Fruit fly (Drosophila melanogaster) whole organism, wandering third instar larva: ENCODE results near the gene BCAS2.
"Not testable (repeated sequence)": the region's sequence is repeated elsewhere in the genome, so short reads cannot be mapped to it uniquely, and the experiment has no call there.

Source experiments
- Abd-B ChIP-seq: fragments of >200 bp; optimal IDR thresholded peaks from 2 replicates; lab custom pipeline; 2017; ENCODE audit warnings: missing biosample characterization, missing genetic modification characterization
- CG9705 ChIP-seq: fragments of 200-800 bp; sonication (Bioruptor generic); optimal IDR thresholded peaks from 2 replicates; lab custom pipeline; 2018; ENCODE audit warnings: missing biosample characterization, mild to moderate bottlenecking, missing genetic modification characterization
- CrebA ChIP-seq: fragments of 200-800 bp; sonication (Bioruptor generic); optimal IDR thresholded peaks from 2 replicates; lab custom pipeline; 2016; ENCODE audit warnings: missing biosample characterization, mild to moderate bottlenecking, missing genetic modification characterization, borderline replicate concordance
- Dif ChIP-seq: fragments of 200-275, 200-300 bp; sonication (Bioruptor generic); optimal IDR thresholded peaks from 2 replicates; lab custom pipeline; 2018; ENCODE audit warnings: missing biosample characterization, missing genetic modification characterization; ENCODE audit not compliant: partially characterized antibody
- GATAd ChIP-seq: sonication (Bioruptor generic); optimal IDR thresholded peaks from 2 replicates; lab custom pipeline; 2016; ENCODE audit warnings: missing biosample characterization, missing genetic modification characterization
- HLH106 ChIP-seq: fragments of 200-800 bp; optimal IDR thresholded peaks from 3 replicates; lab custom pipeline; 2019; ENCODE audit warnings: missing biosample characterization, mild to moderate bottlenecking, missing genetic modification characterization, moderate library complexity
- Hnf4 ChIP-seq: fragments of 200-800 bp; sonication (Bioruptor generic); optimal IDR thresholded peaks from 2 replicates; lab custom pipeline; 2016; ENCODE audit warnings: missing biosample characterization, mild to moderate bottlenecking, missing genetic modification characterization
- Hr78 ChIP-seq: fragments of >200 bp; optimal IDR thresholded peaks from 2 replicates; lab custom pipeline; 2017; ENCODE audit warnings: missing biosample characterization, missing genetic modification characterization
- Hr83 ChIP-seq: fragments of 200-300 bp; sonication (Bioruptor generic); optimal IDR thresholded peaks from 2 replicates; lab custom pipeline; 2016; ENCODE audit warnings: missing biosample characterization, mild to moderate bottlenecking, missing genetic modification characterization, moderate library complexity; ENCODE audit not compliant: poor library complexity, severe bottlenecking
- Jra ChIP-seq: sonication (Bioruptor generic); optimal IDR thresholded peaks from 2 replicates; lab custom pipeline; 2016; ENCODE audit warnings: missing biosample characterization, missing genetic modification characterization
- Mio ChIP-seq: sonication (Bioruptor generic); optimal IDR thresholded peaks from 2 replicates; lab custom pipeline; 2016; ENCODE audit warnings: missing biosample characterization, missing genetic modification characterization
- Myc ChIP-seq: fragments of >200 bp; optimal IDR thresholded peaks from 2 replicates; lab custom pipeline; 2017
- OdsH ChIP-seq: fragments of 200-800 bp; sonication (Bioruptor generic); optimal IDR thresholded peaks from 2 replicates; lab custom pipeline; 2016; ENCODE audit warnings: missing biosample characterization, mild to moderate bottlenecking, missing genetic modification characterization
- Rel ChIP-seq, 2 experiments: fragments of 200-800 bp; sonication (Bioruptor generic) in 1 of 2; optimal IDR thresholded peaks; 2 replicates in 1 of 2; 3 replicates in 1 of 2; lab custom pipeline; 2016 to 2019; ENCODE audit warnings: mild to moderate bottlenecking in 2 of 2, missing biosample characterization in 2 of 2, missing genetic modification characterization in 2 of 2, moderate library complexity in 1 of 2
- Sp1 ChIP-seq: fragments of 200-800 bp; sonication (Bioruptor generic); optimal IDR thresholded peaks from 3 replicates; lab custom pipeline; 2019; ENCODE audit warnings: missing biosample characterization, mild to moderate bottlenecking, missing genetic modification characterization, moderate library complexity
- brk ChIP-seq: fragments of 200-800 bp; sonication (Bioruptor generic); optimal IDR thresholded peaks from 2 replicates; lab custom pipeline; 2016; ENCODE audit warnings: missing biosample characterization, mild to moderate bottlenecking, missing genetic modification characterization
- dl ChIP-seq, 2 experiments: fragments of 175-275, 200-275 bp in 1 of 2; fragments of 200-275 bp in 1 of 2; sonication (Bioruptor generic); optimal IDR thresholded peaks; lab custom pipeline; 2018; ENCODE audit warnings: mild to moderate bottlenecking in 2 of 2, missing biosample characterization in 2 of 2, missing genetic modification characterization in 2 of 2, moderate library complexity in 2 of 2; ENCODE audit not compliant: partially characterized antibody in 2 of 2, insufficient read depth in 1 of 2
- ey ChIP-seq: fragments of 200-800 bp; sonication (Bioruptor generic); optimal IDR thresholded peaks from 2 replicates; lab custom pipeline; 2016; ENCODE audit warnings: missing biosample characterization, missing genetic modification characterization
- h ChIP-seq: fragments of 200-800 bp; sonication (Bioruptor generic); optimal IDR thresholded peaks from 3 replicates; lab custom pipeline; 2016; ENCODE audit warnings: missing biosample characterization, mild to moderate bottlenecking, missing genetic modification characterization
- jim ChIP-seq: fragments of 175-275, 200-325 bp; sonication (Bioruptor generic); optimal IDR thresholded peaks from 2 replicates; lab custom pipeline; 2016; ENCODE audit warnings: missing biosample characterization, mild to moderate bottlenecking, missing genetic modification characterization
- lola ChIP-seq: fragments of >200 bp; optimal IDR thresholded peaks from 2 replicates; lab custom pipeline; 2017; ENCODE audit warnings: missing biosample characterization, missing genetic modification characterization
- pan ChIP-seq: fragments of >200 bp; optimal IDR thresholded peaks from 2 replicates; lab custom pipeline; 2017
- rgr ChIP-seq: fragments of 200-800 bp; sonication (Bioruptor generic); optimal IDR thresholded peaks from 3 replicates; lab custom pipeline; 2016; ENCODE audit warnings: missing biosample characterization, mild to moderate bottlenecking, missing genetic modification characterization
- sage ChIP-seq: fragments of 200-800 bp; sonication (Bioruptor generic); optimal IDR thresholded peaks from 2 replicates; lab custom pipeline; 2016; ENCODE audit warnings: missing biosample characterization, mild to moderate bottlenecking, missing genetic modification characterization
- sv ChIP-seq: fragments of 200-800 bp; sonication (Bioruptor generic); optimal IDR thresholded peaks from 3 replicates; lab custom pipeline; 2016; ENCODE audit warnings: missing biosample characterization, missing genetic modification characterization

The BCAS2 gene

dm6 chr3R:27921982-27922672 lies at the start of gene BCAS2:
TSS of gene BCAS2 (minus strand) at chr3R:27922356.
- no peak for TF ChIP-seq Hnf4
- TF ChIP-seq Myc (lab: Kevin White, UChicago): peak; percentile 93
- no peak for TF ChIP-seq dl (GFP tag; optimal IDR thresholded peaks at IDR 0.05; lab: Kevin White, UChicago; ENCODE audit: insufficient read depth in 1 of 2, partially characterized antibody in 2 of 2)
- TF ChIP-seq CG9705 (GFP tag; lab: Kevin White, UChicago): no peak
- no peak for TF ChIP-seq h (GFP tag; lab: Kevin White, UChicago)
- TF ChIP-seq sv: no peak

DNA sequence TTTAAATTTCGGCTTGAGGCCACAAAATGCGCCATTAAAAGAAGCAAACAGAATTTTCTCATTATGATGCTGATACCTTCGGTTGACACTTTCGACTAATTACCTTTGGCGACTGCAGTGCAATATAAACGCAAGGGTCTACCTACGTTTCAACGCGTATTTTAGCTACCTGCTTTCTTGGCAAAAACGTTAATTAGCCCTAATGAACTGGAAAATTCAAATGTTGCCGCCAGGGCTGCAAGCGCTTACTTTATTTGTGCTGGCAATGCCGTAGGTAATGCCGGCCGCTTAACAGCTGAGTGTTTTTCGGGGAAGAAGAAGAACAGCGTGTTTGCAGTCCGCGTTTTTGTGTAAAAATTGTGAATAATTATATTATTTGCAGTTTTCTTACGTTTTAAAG lies 41.0 kb upstream of the BCAS2 start, which contains the start of the genes CG31131 and CG4849:
TSS of gene CG31131 (minus strand) at position 101 of the 400 bp plus-strand sequence.
TSS of gene CG4849 (plus strand) at position 297 of the 400 bp plus-strand sequence.
- TF ChIP-seq lola; sv; Hr78 (GFP tag; lab: Kevin White, UChicago): not testable (repeated sequence)

- TF ChIP-seq ey (GFP tag; lab: Kevin White, UChicago); Hr83 (GFP tag; lab: Kevin White, UChicago); Mio: not testable (repeated sequence)
- TF ChIP-seq, all 38 proteins: peak for 0; not testable (repeated sequence) for 38
Observed at dm6 chr3R:27960473-27960872, 38.3 kb upstream of the BCAS2 start, which contains the start of gene CG31253. TSS of gene CG31253 (minus strand) at chr3R:27960573.

DNA sequence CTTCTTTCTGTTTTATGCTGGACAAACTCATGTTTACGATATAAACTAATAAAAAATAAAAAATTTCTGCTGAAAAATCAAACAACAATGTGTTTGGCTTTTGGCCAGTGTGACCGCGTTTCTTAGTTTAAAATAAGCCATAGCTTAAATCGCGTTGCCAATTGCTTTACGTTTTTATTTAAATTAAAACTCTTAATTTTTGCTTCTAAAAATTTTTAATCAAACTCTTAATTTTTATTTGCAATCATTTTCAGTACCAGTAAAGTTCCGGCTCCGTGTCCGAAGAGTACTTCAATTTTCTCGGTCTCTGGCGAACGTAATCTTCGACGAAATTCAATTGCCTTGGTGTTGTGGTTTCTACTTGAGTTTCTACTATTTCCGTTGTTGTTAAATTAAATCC lies 37.0 kb upstream of the BCAS2 start, which contains the start of the genes CG42487 and CG4884:
TSS of gene CG42487 (minus strand) at position 101 of the 400 bp plus-strand sequence.
TSS of gene CG4884 (minus strand) at position 101 of the 400 bp plus-strand sequence.
- TF ChIP-seq Mio; Rel (GFP tag; optimal IDR thresholded peaks at IDR 0.05; lab: Kevin White, UChicago); Rel (tag; optimal IDR thresholded peaks at IDR 0.05; lab: Kevin White, UChicago); ey (GFP tag; lab: Kevin White, UChicago): not testable (repeated sequence)

- TF ChIP-seq Jra: no peak
- no peak for TF ChIP-seq rgr (GFP tag; lab: Kevin White, UChicago)
- no peak for TF ChIP-seq GATAd (GFP tag; lab: Kevin White, UChicago)
- TF ChIP-seq Sp1 (GFP tag; lab: Kevin White, UChicago): no peak
- TF ChIP-seq ey (GFP tag; lab: Kevin White, UChicago): no peak
- no peak for TF ChIP-seq sage
- TF ChIP-seq dl (GFP tag; optimal IDR thresholded peaks at IDR 0.05; lab: Kevin White, UChicago; ENCODE audit: insufficient read depth in 1 of 2, partially characterized antibody in 2 of 2): no peak
- TF ChIP-seq Hnf4: no peak
- no peak for TF ChIP-seq Mio
- TF ChIP-seq OdsH (GFP tag; lab: Kevin White, UChicago): no peak
- TF ChIP-seq brk (GFP tag; lab: Kevin White, UChicago): no peak
- TF ChIP-seq pan: no peak
- no peak for TF ChIP-seq lola
- TF ChIP-seq sv: no peak
- no peak for TF ChIP-seq Hr83 (GFP tag; lab: Kevin White, UChicago)
- TF ChIP-seq CrebA (GFP tag; lab: Kevin White, UChicago): no peak
- no peak for TF ChIP-seq Abd-B (GFP tag; lab: Kevin White, UChicago)
Observed at dm6 chr3R:27957967-27958366, 35.8 kb upstream of the BCAS2 start.

dm6 chr3R:27954533-27954932 lies 32.4 kb upstream of the BCAS2 start, which contains the start of gene Nep7:
TSS of gene Nep7 (plus strand) at chr3R:27954917.
- TF ChIP-seq Rel (GFP tag; optimal IDR thresholded peaks at IDR 0.05; lab: Kevin White, UChicago): no peak
- peak; percentile 82 for TF ChIP-seq Rel (tag; optimal IDR thresholded peaks at IDR 0.05; lab: Kevin White, UChicago)
- TF ChIP-seq jim (GFP tag; lab: Kevin White, UChicago): no peak
- TF ChIP-seq HLH106 (tag; lab: Kevin White, UChicago): peak; percentile 10
- no peak for TF ChIP-seq brk (GFP tag; lab: Kevin White, UChicago)
- TF ChIP-seq Dif (GFP tag; lab: Kevin White, UChicago): no peak
- no peak for TF ChIP-seq GATAd (GFP tag; lab: Kevin White, UChicago)
